Worm (Caenorhabditis elegans): ENCODE measurements around the gene sfxn-1.3.

Gene sfxn-1.3

DNA sequence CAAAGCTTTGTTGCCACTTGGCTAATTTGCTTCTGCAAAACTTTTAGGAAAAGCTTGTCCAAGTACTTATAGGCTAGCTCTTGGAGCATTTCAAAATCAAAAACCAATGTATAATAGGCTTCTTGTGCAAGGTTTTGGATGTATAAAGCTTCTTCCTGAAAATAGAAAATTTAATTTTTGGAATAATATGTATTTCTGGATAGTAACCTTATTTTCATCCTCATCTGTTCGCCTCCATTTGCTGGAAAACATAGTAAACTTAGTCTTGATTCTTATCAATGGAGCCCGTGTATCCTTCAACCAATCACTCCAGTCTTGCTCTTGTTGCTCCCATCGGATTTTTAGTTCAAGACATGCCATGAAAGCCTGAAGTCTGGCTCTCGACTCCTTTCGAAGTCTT, 10.0 kb upstream of the sfxn-1.3 start, which contains the start of gene Y6E2A.4:
Gene Y6E2A.4 (minus strand): TSS at position 101 of the 400 bp plus-strand sequence.
- no peak for TF ChIP-seq dmd-9 (GFP tag; IDR thresholded peaks at IDR 0.05)
- no peak for TF ChIP-seq ceh-62 (tag; optimal IDR thresholded peaks at IDR 0.05)
- no peak for TF ChIP-seq hlh-30 (tag; optimal IDR thresholded peaks at IDR 0.05; ENCODE audit: insufficient read depth)
- TF ChIP-seq ceh-32 (tag; optimal IDR thresholded peaks at IDR 0.05; ENCODE audit: poor library complexity), result no peak
- no peak for TF ChIP-seq nhr-11 (tag; optimal IDR thresholded peaks at IDR 0.05)
- TF ChIP-seq nhr-10 (tag; optimal IDR thresholded peaks at IDR 0.05), result no peak
- no peak for TF ChIP-seq T20F7.1 (GFP tag; optimal IDR thresholded peaks at IDR 0.05)
- TF ChIP-seq vab-7 (GFP tag; IDR thresholded peaks at IDR 0.05), result no peak
- TF ChIP-seq pha-4 (GFP tag; IDR thresholded peaks at IDR 0.05), result no peak
- TF ChIP-seq pha-4 (tag; optimal IDR thresholded peaks at IDR 0.05), result no peak
- no peak for TF ChIP-seq skn-1 (tag; optimal IDR thresholded peaks at IDR 0.05)
- TF ChIP-seq nhr-77 (tag; optimal IDR thresholded peaks at IDR 0.05), result no peak
- no peak for TF ChIP-seq F10B5.3 (tag; optimal IDR thresholded peaks at IDR 0.05)
- no peak for TF ChIP-seq nhr-42 (GFP tag; IDR thresholded peaks at IDR 0.05)
- TF ChIP-seq F37D6.2 (tag; optimal IDR thresholded peaks at IDR 0.05), result no peak
- TF ChIP-seq ctbp-1 (GFP tag; IDR thresholded peaks at IDR 0.05), result no peak
- TF ChIP-seq F49E8.2 (tag; optimal IDR thresholded peaks at IDR 0.05; ENCODE audit: borderline replicate concordance), result no peak
- no peak for TF ChIP-seq daf-8 (GFP tag; IDR thresholded peaks at IDR 0.05)
- no peak for TF ChIP-seq nhr-76 (tag; optimal IDR thresholded peaks at IDR 0.05)
- no peak for TF ChIP-seq fos-1 (tag; optimal IDR thresholded peaks at IDR 0.05)
- TF ChIP-seq mdt-29 (GFP tag; IDR thresholded peaks at IDR 0.05), result no peak

DNA sequence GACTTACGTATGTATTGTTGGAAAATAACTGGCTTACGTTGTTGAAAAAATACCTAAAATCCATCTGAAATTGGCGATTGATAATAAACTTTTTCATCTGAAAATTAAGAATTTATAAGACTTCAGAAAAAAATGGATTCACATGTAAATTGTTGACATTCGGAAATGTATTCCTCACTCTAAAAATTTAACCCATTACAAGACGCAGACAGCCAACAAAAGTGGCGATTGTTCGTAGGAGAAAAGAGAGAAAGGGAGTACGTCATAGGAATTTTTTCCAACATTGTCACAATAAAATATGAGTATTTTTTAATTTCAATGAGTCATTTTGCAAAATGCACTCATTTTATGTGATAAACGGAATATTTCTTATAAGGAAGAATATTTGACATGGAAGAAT, 8.1 kb upstream of the sfxn-1.3 start, which contains the start of gene Y6E2A.5:
Gene Y6E2A.5 (minus strand): TSS at position 101 of the 400 bp plus-strand sequence.
- no peak for TF ChIP-seq lsy-2 (tag; optimal IDR thresholded peaks at IDR 0.05)
- TF ChIP-seq unc-62 (GFP tag; optimal IDR thresholded peaks at IDR 0.05 in 1 of 2), result peak in 1 of 2 experiments; percentile 18
- no peak for TF ChIP-seq unc-62 (tag; optimal IDR thresholded peaks at IDR 0.05)
- TF ChIP-seq zfp-3 (GFP tag; conservative IDR thresholded peaks at IDR 0.05), result no peak
- TF ChIP-seq Y75B8A.6 (GFP tag; IDR thresholded peaks at IDR 0.05), result no peak
- no peak for TF ChIP-seq T20F7.1 (GFP tag; optimal IDR thresholded peaks at IDR 0.05)
- TF ChIP-seq mep-1 (tag; optimal IDR thresholded peaks at IDR 0.05), result no peak
- TF ChIP-seq ztf-11 (tag; optimal IDR thresholded peaks at IDR 0.05), result no peak
- TF ChIP-seq hlh-11 (tag; optimal IDR thresholded peaks at IDR 0.05), result no peak

DNA sequence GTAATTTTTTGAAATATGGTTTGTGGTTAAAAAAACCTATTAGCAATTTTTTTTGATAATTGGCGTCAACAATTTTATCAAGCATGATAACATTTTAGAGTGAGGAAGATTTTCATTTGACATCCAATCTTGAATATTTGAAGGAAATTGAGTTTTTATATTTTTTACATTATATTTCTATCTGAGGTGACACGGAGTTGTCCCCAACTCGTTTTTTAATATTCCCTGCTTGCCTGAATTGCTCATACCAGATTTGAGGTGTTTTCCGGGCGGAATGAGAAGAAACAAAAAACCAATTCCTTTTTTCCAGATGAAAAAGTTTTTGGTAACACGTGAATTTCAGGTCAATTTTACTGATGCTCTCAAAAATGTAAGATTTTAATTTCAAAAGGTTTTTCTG, 7.1 kb upstream of the sfxn-1.3 start, which contains the start of gene Y6E2A.7:
Gene Y6E2A.7 (plus strand): TSS at position 301 of the 400 bp plus-strand sequence.
- no peak for TF ChIP-seq aly-2 (tag; optimal IDR thresholded peaks at IDR 0.05)
- TF ChIP-seq ceh-82 (tag; optimal IDR thresholded peaks at IDR 0.05), result no peak
- no peak for TF ChIP-seq nhr-237 (tag; optimal IDR thresholded peaks at IDR 0.05)
- no peak for TF ChIP-seq jun-1 (tag; optimal IDR thresholded peaks at IDR 0.05)
- no peak for TF ChIP-seq hmg-1.1 (GFP tag; IDR thresholded peaks at IDR 0.05)
- TF ChIP-seq gei-8 (GFP tag; optimal IDR thresholded peaks at IDR 0.05), result no peak
- no peak for TF ChIP-seq nhr-25 (tag; optimal IDR thresholded peaks at IDR 0.05; ENCODE audit: borderline replicate concordance, insufficient read depth)
- TF ChIP-seq skn-1 (tag; optimal IDR thresholded peaks at IDR 0.05), result no peak
- TF ChIP-seq R02D3.7 (tag; optimal IDR thresholded peaks at IDR 0.05), result no peak
- no peak for TF ChIP-seq lin-1 (GFP tag; IDR thresholded peaks at IDR 0.05)
- no peak for TF ChIP-seq nhr-111 (GFP tag; optimal IDR thresholded peaks at IDR 0.05)
